Worm (Caenorhabditis elegans) whole organism, L4 larva: ENCODE results near the gene clec-63.

ENCODE experiments used
- D1046.2 ChIP-seq: fragments of 200-800 bp; sonication (Bioruptor generic); IDR thresholded peaks from 2 replicates; pipeline ENCODE4 v1.3.6; 2022; ENCODE audit warnings: missing genetic modification characterization, missing compliant biosample characterization
- F10B5.3 ChIP-seq: sonication (generic microtip); optimal IDR thresholded peaks from 2 replicates; lab custom pipeline; 2016; ENCODE audit warnings: mild to moderate bottlenecking, missing genetic modification characterization, missing compliant biosample characterization
- F26F4.8 ChIP-seq: fragments of 200-800 bp; sonication (Bioruptor generic); conservative IDR thresholded peaks from 2 replicates; pipeline ENCODE4 v1.3.6; 2022; ENCODE audit warnings: missing genetic modification characterization, missing compliant biosample characterization
- T20F7.1 ChIP-seq: fragments of 200-800 bp; sonication (Bioruptor generic); optimal IDR thresholded peaks from 2 replicates; lab custom pipeline; 2018; ENCODE audit warnings: mild to moderate bottlenecking, missing genetic modification characterization, missing compliant biosample characterization
- T26A8.4 ChIP-seq: fragments of 200-800 bp; sonication (Bioruptor generic); IDR thresholded peaks from 2 replicates; pipeline ENCODE4 v1.3.6; 2022; ENCODE audit warnings: missing genetic modification characterization, missing compliant biosample characterization
- Y5F2A.4 ChIP-seq: fragments of 200-800 bp; sonication (Bioruptor generic); optimal IDR thresholded peaks from 2 replicates; lab custom pipeline; 2018; ENCODE audit warnings: mild to moderate bottlenecking, missing genetic modification characterization, missing compliant biosample characterization
- Y75B8A.6 ChIP-seq: fragments of 200-800 bp; sonication (Bioruptor generic); IDR thresholded peaks from 2 replicates; pipeline ENCODE4 v1.3.6; 2022; ENCODE audit warnings: missing genetic modification reagents, missing genetic modification characterization, missing compliant biosample characterization
- ZK337.2 ChIP-seq: fragments of 200-800 bp; sonication (Bioruptor generic); IDR thresholded peaks from 2 replicates; pipeline ENCODE4 v1.3.6; 2022; ENCODE audit warnings: missing genetic modification reagents, missing genetic modification characterization, missing compliant biosample characterization
- aha-1 ChIP-seq: fragments of 150-350 bp; peaks from one replicate; lab custom pipeline; 2014; ENCODE audit warnings: missing biosample characterization, missing genetic modification characterization
- ama-1 ChIP-seq: fragments of 150-350 bp; optimal IDR thresholded peaks from 2 replicates; lab custom pipeline; 2014; ENCODE audit warnings: inconsistent platforms, mixed read lengths
- ceh-32 ChIP-seq: sonication (generic microtip); optimal IDR thresholded peaks from 2 replicates; lab custom pipeline; 2016; ENCODE audit warnings: mild to moderate bottlenecking, missing genetic modification characterization, missing compliant biosample characterization; ENCODE audit not compliant: poor library complexity
- ceh-44 ChIP-seq: fragments of 200-800 bp; sonication (Bioruptor generic); IDR thresholded peaks from 2 replicates; pipeline ENCODE4 v1.3.6; 2022; ENCODE audit warnings: missing genetic modification reagents, missing genetic modification characterization, missing compliant biosample characterization
- ces-1 ChIP-seq: fragments of 150-350 bp; sonication (generic microtip); optimal IDR thresholded peaks from 4 replicates; lab custom pipeline; 2014; ENCODE audit warnings: missing biosample characterization, missing genetic modification reagents, missing genetic modification characterization
- cey-2 ChIP-seq: sonication (generic microtip); optimal IDR thresholded peaks from 3 replicates; lab custom pipeline; 2017; ENCODE audit warnings: missing genetic modification characterization, mild to moderate bottlenecking, missing compliant biosample characterization, antibody characterized with exemption, borderline replicate concordance; ENCODE audit not compliant: insufficient read depth
- daf-12 ChIP-seq: fragments of 150-350 bp; optimal IDR thresholded peaks from 2 replicates; lab custom pipeline; 2014; ENCODE audit warnings: missing biosample characterization, missing genetic modification reagents, missing genetic modification characterization
- daf-16 ChIP-seq, 3 experiments: sonication (generic microtip); optimal IDR thresholded peaks; 2 replicates each; lab custom pipeline; 2016 to 2017; ENCODE audit warnings: missing genetic modification characterization in 3 of 3, missing genetic modification reagents in 3 of 3, mild to moderate bottlenecking in 2 of 3, missing compliant biosample characterization in 2 of 3, missing biosample characterization in 1 of 3, moderate library complexity in 1 of 3
- daf-8 ChIP-seq: fragments of 200-800 bp; sonication (Bioruptor generic); IDR thresholded peaks from 2 replicates; pipeline ENCODE4 v1.3.6; 2022; ENCODE audit warnings: missing genetic modification characterization, missing compliant biosample characterization
- dmd-8 ChIP-seq: fragments of 200-800 bp; sonication (Bioruptor generic); IDR thresholded peaks from 2 replicates; pipeline ENCODE4 v1.3.6; 2022; ENCODE audit warnings: missing genetic modification characterization, missing compliant biosample characterization
- dpl-1 ChIP-seq: fragments of 150-350 bp; optimal IDR thresholded peaks from 2 replicates; lab custom pipeline; 2014; ENCODE audit warnings: missing biosample characterization, missing genetic modification reagents, missing genetic modification characterization
- egl-43 ChIP-seq: fragments of 200-800 bp; sonication (Bioruptor generic); IDR thresholded peaks from 2 replicates; pipeline ENCODE4 v1.3.6; 2022; ENCODE audit warnings: missing genetic modification reagents, missing genetic modification characterization, missing compliant biosample characterization
- fos-1 ChIP-seq: fragments of 150-350 bp; optimal IDR thresholded peaks from 2 replicates; lab custom pipeline; 2014; ENCODE audit warnings: missing biosample characterization, missing genetic modification characterization
- hif-1 ChIP-seq, 2 experiments: sonication (generic microtip); optimal IDR thresholded peaks; 2 replicates each; lab custom pipeline; 2016 to 2017; ENCODE audit warnings: missing compliant biosample characterization in 2 of 2, missing genetic modification characterization in 2 of 2, missing genetic modification reagents in 2 of 2, missing genotype in 2 of 2, mild to moderate bottlenecking in 1 of 2
- hlh-30 ChIP-seq: sonication (generic microtip); optimal IDR thresholded peaks from 2 replicates; lab custom pipeline; 2017; ENCODE audit warnings: antibody characterized with exemption, mild to moderate bottlenecking, missing genetic modification characterization, missing compliant biosample characterization; ENCODE audit not compliant: insufficient read depth
- hmg-1.1 ChIP-seq: fragments of 200-800 bp; sonication (Bioruptor generic); IDR thresholded peaks from 2 replicates; pipeline ENCODE4 v1.3.6; 2022; ENCODE audit warnings: missing genetic modification reagents, missing genetic modification characterization, missing compliant biosample characterization
- lim-7 ChIP-seq: fragments of 200-800 bp; sonication (Bioruptor generic); IDR thresholded peaks from 2 replicates; pipeline ENCODE4 v1.3.6; 2022; ENCODE audit warnings: missing genetic modification characterization, missing compliant biosample characterization
- lin-1 ChIP-seq: fragments of 200-800 bp; sonication (Bioruptor generic); IDR thresholded peaks from 2 replicates; pipeline ENCODE4 v1.3.6; 2022; ENCODE audit warnings: missing genetic modification reagents, missing genetic modification characterization, missing compliant biosample characterization
- lin-39 ChIP-seq: fragments of 150-350 bp; optimal IDR thresholded peaks from 2 replicates; lab custom pipeline; 2014; ENCODE audit warnings: missing biosample characterization, missing genetic modification reagents, missing genetic modification characterization
- lir-3 ChIP-seq: sonication (generic microtip); optimal IDR thresholded peaks from 2 replicates; lab custom pipeline; 2016; ENCODE audit warnings: mild to moderate bottlenecking, missing genetic modification characterization, missing compliant biosample characterization
- lsy-2 ChIP-seq, 2 experiments: fragments of 150-350 bp in 1 of 2; sonication (generic microtip) in 1 of 2; optimal IDR thresholded peaks; 2 replicates each; lab custom pipeline; 2014 to 2017; ENCODE audit warnings: missing biosample characterization in 2 of 2, missing genetic modification characterization in 2 of 2
- nhr-10 ChIP-seq: fragments of 150-350 bp; optimal IDR thresholded peaks from 2 replicates; lab custom pipeline; 2014; ENCODE audit warnings: missing biosample characterization, missing genetic modification characterization
- nhr-111 ChIP-seq: fragments of 200-800 bp; sonication (Bioruptor generic); optimal IDR thresholded peaks from 2 replicates; lab custom pipeline; 2018; ENCODE audit warnings: mild to moderate bottlenecking, missing genetic modification characterization, missing compliant biosample characterization
- nhr-237 ChIP-seq: sonication (generic microtip); optimal IDR thresholded peaks from 2 replicates; lab custom pipeline; 2017; ENCODE audit warnings: missing biosample characterization, missing genetic modification characterization
- nhr-41 ChIP-seq: fragments of 200-800 bp; sonication (Bioruptor generic); IDR thresholded peaks from 2 replicates; pipeline ENCODE4 v1.3.6; 2022; ENCODE audit warnings: missing genetic modification reagents, missing genetic modification characterization, missing compliant biosample characterization
- nhr-42 ChIP-seq: fragments of 200-800 bp; sonication (Bioruptor generic); IDR thresholded peaks from 2 replicates; pipeline ENCODE4 v1.3.6; 2022; ENCODE audit warnings: missing genetic modification characterization, missing compliant biosample characterization
- php-3 ChIP-seq: fragments of 200-800 bp; sonication (Bioruptor generic); IDR thresholded peaks from 2 replicates; pipeline ENCODE4 v1.3.6; 2022; ENCODE audit warnings: missing genetic modification reagents, missing genetic modification characterization, missing compliant biosample characterization
- pqm-1 ChIP-seq: sonication (generic microtip); optimal IDR thresholded peaks from 2 replicates; lab custom pipeline; 2017; ENCODE audit warnings: missing biosample characterization, missing genetic modification characterization
- rbr-2 ChIP-seq: sonication (generic microtip); optimal IDR thresholded peaks from 2 replicates; lab custom pipeline; 2016; ENCODE audit warnings: missing genotype, missing genetic modification characterization, missing compliant biosample characterization
- sdz-12 ChIP-seq: fragments of 200-800 bp; sonication (Bioruptor generic); optimal IDR thresholded peaks from 2 replicates; lab custom pipeline; 2018; ENCODE audit warnings: mild to moderate bottlenecking, missing genetic modification characterization, missing compliant biosample characterization
- skn-1 ChIP-seq: fragments of 150-350 bp; optimal IDR thresholded peaks from 2 replicates; lab custom pipeline; 2014; ENCODE audit warnings: missing biosample characterization, missing genetic modification characterization
- snpc-1.2 ChIP-seq: fragments of 200-800 bp; sonication (Bioruptor generic); IDR thresholded peaks from 2 replicates; pipeline ENCODE4 v1.3.6; 2022; ENCODE audit warnings: missing genetic modification reagents, missing genetic modification characterization, missing compliant biosample characterization
- snpc-4 ChIP-seq: fragments of 150-350 bp; optimal IDR thresholded peaks from 2 replicates; lab custom pipeline; 2014; ENCODE audit warnings: missing biosample characterization, missing genetic modification characterization
- spr-1 ChIP-seq: sonication (generic microtip); optimal IDR thresholded peaks from 2 replicates; lab custom pipeline; 2016; ENCODE audit warnings: mild to moderate bottlenecking, missing genetic modification characterization, missing compliant biosample characterization
- tag-97 ChIP-seq: fragments of 200-800 bp; sonication (Bioruptor generic); IDR thresholded peaks from 2 replicates; pipeline ENCODE4 v1.3.6; 2022; ENCODE audit warnings: missing genetic modification characterization, missing compliant biosample characterization
- unc-39 ChIP-seq: sonication (generic microtip); optimal IDR thresholded peaks from 2 replicates; lab custom pipeline; 2017; ENCODE audit warnings: missing biosample characterization, missing genetic modification characterization
- unc-62 ChIP-seq, 3 experiments: fragments of 150-350 bp in 1 of 3; sonication (generic microtip); optimal IDR thresholded peaks in 2 of 3; peaks in 1 of 3; 1 replicate in 1 of 3; 2 replicates in 2 of 3; lab custom pipeline; 2014 to 2017; ENCODE audit warnings: missing biosample characterization in 3 of 3, missing genetic modification characterization in 3 of 3, missing genetic modification reagents in 3 of 3, missing genotype in 1 of 3
- vab-7 ChIP-seq: fragments of 200-800 bp; sonication (Bioruptor generic); IDR thresholded peaks from 2 replicates; pipeline ENCODE4 v1.3.6; 2022; ENCODE audit warnings: missing genetic modification reagents, missing genetic modification characterization, missing compliant biosample characterization
- zag-1 ChIP-seq: fragments of 150-350 bp; optimal IDR thresholded peaks from 2 replicates; lab custom pipeline; 2014; ENCODE audit warnings: missing biosample characterization, missing genetic modification characterization
- zfp-2 ChIP-seq: sonication (generic microtip); optimal IDR thresholded peaks from 2 replicates; lab custom pipeline; 2016; ENCODE audit warnings: mild to moderate bottlenecking, missing genetic modification characterization, missing compliant biosample characterization
- zip-2 ChIP-seq: fragments of 150-350 bp; optimal IDR thresholded peaks from 2 replicates; lab custom pipeline; 2014; ENCODE audit warnings: missing biosample characterization, missing genetic modification characterization

clec-63 gene

DNA sequence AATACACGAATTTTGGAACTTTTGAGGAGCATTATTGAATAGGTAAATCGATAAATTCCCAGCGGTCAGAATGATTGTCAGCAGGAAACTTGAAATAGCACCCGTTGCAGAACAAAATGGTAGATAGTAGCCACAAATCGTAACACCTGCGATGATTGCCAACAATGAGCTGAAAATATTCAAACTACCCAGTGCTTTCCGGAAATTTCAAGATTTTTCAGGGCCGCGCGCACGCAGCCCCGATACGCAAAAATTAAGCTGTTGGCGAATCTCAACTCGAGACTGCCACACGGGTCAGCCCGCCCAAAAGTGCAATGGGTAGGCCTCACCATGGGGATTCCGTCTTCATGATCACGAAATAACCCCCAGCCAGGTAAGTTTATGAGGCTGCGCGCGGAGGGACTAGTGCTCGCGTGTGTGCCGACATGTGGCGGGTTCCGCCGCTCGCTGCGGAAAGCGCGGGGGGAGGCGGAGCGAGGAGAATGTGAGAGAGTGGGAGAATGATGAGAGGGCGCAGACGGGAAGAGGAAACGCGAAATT lies 49.2 kb downstream of the clec-63 start (continued):
- TF ChIP-seq nhr-42 (GFP tag; lab: Robert Waterston, UW) (peak; percentile 94), tag-97 (GFP tag; lab: Robert Waterston, UW) (no peak), hmg-1.1 (GFP tag; lab: Robert Waterston, UW) (peak; percentile 93), zip-2 (tag; lab: Kevin White, UChicago) (peak; percentile 76), lsy-2 (tag; optimal IDR thresholded peaks at IDR 0.05; lab: Kevin White, UChicago) (peak; percentile 76 to 86), D1046.2 (GFP tag; lab: Robert Waterston, UW) (peak; percentile 88), php-3 (GFP tag; lab: Robert Waterston, UW) (peak; percentile 87), unc-62 (GFP tag; optimal IDR thresholded peaks at IDR 0.05 in 1 of 2; lab: Kevin White, UChicago) (peak in 1 of 2 experiments; percentile 94), unc-62 (tag; optimal IDR thresholded peaks at IDR 0.05; lab: Kevin White, UChicago) (no peak), daf-12 (tag; lab: Kevin White, UChicago) (no peak), F26F4.8 (GFP tag; lab: Robert Waterston, UW) (no peak), T20F7.1 (GFP tag; lab: Kevin White, UChicago) (no peak), ces-1 (GFP tag; lab: Kevin White, UChicago) (peak; percentile 4), hif-1 (tag; optimal IDR thresholded peaks at IDR 0.05; lab: Kevin White, UChicago) (peak; percentile 70 to 81), aha-1 (peak; percentile 100), ceh-32 (tag; lab: Kevin White, UChicago) (peak; percentile 23), snpc-4 (tag; lab: Kevin White, UChicago) (peak; percentile 97), ceh-44 (GFP tag; lab: Robert Waterston, UW) (peak; percentile 93), unc-39 (tag; lab: Kevin White, UChicago) (peak; percentile 46), lin-39 (tag; lab: Kevin White, UChicago) (no peak), dmd-8 (peak; percentile 71), T26A8.4 (GFP tag; lab: Robert Waterston, UW) (peak; percentile 99), spr-1 (peak; percentile 94), ama-1 (lab: Kevin White, UChicago) (peak; percentile 100), daf-8 (GFP tag; lab: Robert Waterston, UW) (peak; percentile 79; the same call in 1 of the 2 replicates), egl-43 (peak; percentile 96), dpl-1 (GFP tag; lab: Kevin White, UChicago) (peak; percentile 72), hlh-30 (tag; lab: Kevin White, UChicago) (peak; percentile 93), nhr-111 (GFP tag; lab: Kevin White, UChicago) (peak; percentile 95), daf-16 (GFP tag; optimal IDR thresholded peaks at IDR 0.05; lab: Kevin White, UChicago) (peak; percentile 88 to 91), daf-16 (tag; optimal IDR thresholded peaks at IDR 0.05; lab: Kevin White, UChicago) (peak; percentile 86), Y5F2A.4 (GFP tag; lab: Kevin White, UChicago) (peak; percentile 49), snpc-1.2 (peak; percentile 84), cey-2 (tag; lab: Kevin White, UChicago) (no peak), zfp-2 (tag; lab: Kevin White, UChicago) (peak; percentile 83), rbr-2 (tag; lab: Kevin White, UChicago) (peak; percentile 88), nhr-10 (tag; lab: Kevin White, UChicago) (peak; percentile 77), vab-7 (peak; percentile 79; the same call in 1 of the 2 replicates), sdz-12 (peak; percentile 88), nhr-237 (tag; lab: Kevin White, UChicago) (peak; percentile 31), ZK337.2 (GFP tag; lab: Robert Waterston, UW) (peak; percentile 42), zag-1 (no peak), skn-1 (tag; lab: Kevin White, UChicago) (no peak), Y75B8A.6 (GFP tag; lab: Robert Waterston, UW) (peak; percentile 80; the same call in 1 of the 2 replicates), F10B5.3 (tag; lab: Kevin White, UChicago) (peak; percentile 88), fos-1 (tag; lab: Kevin White, UChicago) (peak; percentile 18), lin-1 (GFP tag; lab: Robert Waterston, UW) (peak; percentile 76), nhr-41 (GFP tag; lab: Robert Waterston, UW) (peak; percentile 89), pqm-1 (tag; lab: Kevin White, UChicago) (peak; percentile 24), lim-7 (peak; percentile 82), lir-3 (peak; percentile 82)
